Worm (Caenorhabditis elegans) whole organism, early embryonic: ENCODE data around the gene C08E8.3.
"Not testable (repeated sequence)": the region's sequence is repeated elsewhere in the genome, so short reads cannot be mapped to it uniquely, and the experiment has no call there.

ENCODE experiments used
- B0310.2 ChIP-seq: sonication (generic microtip); optimal IDR thresholded peaks from 2 replicates; lab custom pipeline; 2016; ENCODE audit warnings: mild to moderate bottlenecking, missing genetic modification characterization, missing compliant biosample characterization
- F13C5.2 ChIP-seq: sonication (generic microtip); optimal IDR thresholded peaks from 2 replicates; lab custom pipeline; 2017; ENCODE audit warnings: mild to moderate bottlenecking, missing genetic modification characterization, inconsistent platforms, missing compliant biosample characterization
- aly-1 ChIP-seq: sonication (generic microtip); optimal IDR thresholded peaks from 2 replicates; lab custom pipeline; 2016; ENCODE audit warnings: missing genetic modification characterization, missing compliant biosample characterization
- ama-1 ChIP-seq: fragments of 150-350 bp; optimal IDR thresholded peaks from 2 replicates; lab custom pipeline; 2014
- ceh-13 ChIP-seq: fragments of 200-800 bp; sonication (Bioruptor generic); optimal IDR thresholded peaks from 2 replicates; lab custom pipeline; 2018; ENCODE audit warnings: mild to moderate bottlenecking, missing genetic modification characterization, missing compliant biosample characterization
- ceh-36 ChIP-seq: sonication (generic microtip); optimal IDR thresholded peaks from 2 replicates; lab custom pipeline; 2016; ENCODE audit warnings: missing genetic modification characterization, inconsistent platforms, missing compliant biosample characterization
- ets-7 ChIP-seq: sonication (generic microtip); optimal IDR thresholded peaks from 2 replicates; lab custom pipeline; 2016; ENCODE audit warnings: missing genotype, missing genetic modification characterization, missing compliant biosample characterization
- flt-1 ChIP-seq: fragments of 200-800 bp; sonication (Bioruptor generic); IDR thresholded peaks from 2 replicates; pipeline ENCODE4 v1.3.6; 2022; ENCODE audit warnings: missing genetic modification characterization, missing compliant biosample characterization
- hmbx-1 ChIP-seq: sonication (generic microtip); optimal IDR thresholded peaks from 2 replicates; lab custom pipeline; 2016; ENCODE audit warnings: mild to moderate bottlenecking, missing genetic modification characterization, missing compliant biosample characterization
- hmg-4 ChIP-seq: fragments of 200-800 bp; sonication (Bioruptor generic); optimal IDR thresholded peaks from 2 replicates; lab custom pipeline; 2018; ENCODE audit warnings: mild to moderate bottlenecking, missing genetic modification characterization, missing compliant biosample characterization
- hnd-1 ChIP-seq: sonication (generic microtip); optimal IDR thresholded peaks from 2 replicates; lab custom pipeline; 2016; ENCODE audit warnings: missing genetic modification characterization, missing compliant biosample characterization
- pes-1 ChIP-seq: fragments of 200-800 bp; sonication (Bioruptor generic); IDR thresholded peaks from 2 replicates; pipeline ENCODE4 v1.3.6; 2022; ENCODE audit warnings: missing genetic modification reagents, missing genetic modification characterization, missing compliant biosample characterization
- scrt-1 ChIP-seq: fragments of 200-800 bp; sonication (Bioruptor generic); IDR thresholded peaks from 2 replicates; pipeline ENCODE4 v1.3.6; 2022; ENCODE audit warnings: missing genetic modification characterization, missing compliant biosample characterization
- sea-1 ChIP-seq: fragments of 200-800 bp; sonication (Bioruptor generic); conservative IDR thresholded peaks from 2 replicates; pipeline ENCODE4 v1.3.6; 2022; ENCODE audit warnings: missing genetic modification characterization, missing compliant biosample characterization
- tbx-11 ChIP-seq: fragments of 200-800 bp; sonication (Bioruptor generic); IDR thresholded peaks from 2 replicates; pipeline ENCODE4 v1.3.6; 2022; ENCODE audit warnings: missing genetic modification characterization, missing compliant biosample characterization
- tbx-37 ChIP-seq: fragments of 200-800 bp; sonication (Bioruptor generic); conservative IDR thresholded peaks from 2 replicates; pipeline ENCODE4 v1.3.6; 2022; ENCODE audit warnings: missing genetic modification reagents, missing genetic modification characterization, missing compliant biosample characterization
- tra-4 ChIP-seq: sonication (generic microtip); optimal IDR thresholded peaks from 2 replicates; lab custom pipeline; 2017; ENCODE audit warnings: missing genetic modification characterization, missing compliant biosample characterization

Gene C08E8.3

DNA sequence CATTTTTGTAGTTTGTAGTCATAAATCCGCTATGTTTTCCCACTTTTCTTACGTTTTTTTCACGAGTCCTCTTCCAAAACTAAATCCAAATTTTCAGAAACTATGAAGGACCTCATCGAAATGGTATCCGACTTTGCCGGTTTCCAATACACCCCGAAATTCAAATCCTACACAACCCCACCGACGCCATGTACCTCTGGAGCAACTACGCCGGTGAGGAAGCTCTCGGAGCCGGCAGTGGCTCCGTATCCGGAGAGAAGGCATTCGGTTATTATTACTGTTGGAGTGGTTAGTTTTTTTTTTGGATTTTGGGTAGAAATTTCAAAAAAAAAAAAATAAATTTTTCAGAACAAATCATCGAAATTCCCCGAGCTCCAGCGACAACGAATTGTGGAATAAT is at the start of gene C08E8.3:
C08E8.3 (plus strand) TSS at position 84 of the 400 bp plus-strand sequence.
- TF ChIP-seq tbx-37 (GFP tag; lab: Robert Waterston, UW) (no peak), B0310.2 (tag; lab: Kevin White, UChicago) (no peak), hmg-4 (GFP tag; lab: Kevin White, UChicago) (no peak), scrt-1 (GFP tag; lab: Robert Waterston, UW) (no peak), tbx-11 (no peak), F13C5.2 (no peak), hnd-1 (tag; lab: Kevin White, UChicago) (no peak), sea-1 (no peak), ama-1 (lab: Kevin White, UChicago) (no peak)

ce11 chrV:18302414-18302813 is 47.5 kb upstream of the C08E8.3 start, which contains the start of gene Y51A2A.6:
Gene Y51A2A.6 (plus strand): TSS chrV:18302714.
- TF ChIP-seq aly-1; ets-7; tra-4 (tag; lab: Kevin White, UChicago): not testable (repeated sequence)

ce11 chrV:18318312-18318711 is 31.6 kb upstream of the C08E8.3 start, which contains the start of gene fbxb-119:
Gene fbxb-119 (plus strand): TSS chrV:18318612.
- TF ChIP-seq tbx-11 (no peak), ets-7 (no peak), tbx-37 (GFP tag; lab: Robert Waterston, UW) (no peak), ceh-36 (tag; lab: Kevin White, UChicago) (no peak), F13C5.2 (no peak), flt-1 (GFP tag; lab: Robert Waterston, UW) (no peak), aly-1 (no peak), hmg-4 (GFP tag; lab: Kevin White, UChicago) (no peak), tra-4 (tag; lab: Kevin White, UChicago) (no peak), pes-1 (GFP tag; lab: Robert Waterston, UW) (no peak), ceh-13 (GFP tag; lab: Kevin White, UChicago) (no peak), scrt-1 (GFP tag; lab: Robert Waterston, UW) (no peak), sea-1 (no peak), B0310.2 (tag; lab: Kevin White, UChicago) (no peak), hnd-1 (tag; lab: Kevin White, UChicago) (no peak), hmbx-1 (no peak), ama-1 (lab: Kevin White, UChicago) (no peak)

DNA sequence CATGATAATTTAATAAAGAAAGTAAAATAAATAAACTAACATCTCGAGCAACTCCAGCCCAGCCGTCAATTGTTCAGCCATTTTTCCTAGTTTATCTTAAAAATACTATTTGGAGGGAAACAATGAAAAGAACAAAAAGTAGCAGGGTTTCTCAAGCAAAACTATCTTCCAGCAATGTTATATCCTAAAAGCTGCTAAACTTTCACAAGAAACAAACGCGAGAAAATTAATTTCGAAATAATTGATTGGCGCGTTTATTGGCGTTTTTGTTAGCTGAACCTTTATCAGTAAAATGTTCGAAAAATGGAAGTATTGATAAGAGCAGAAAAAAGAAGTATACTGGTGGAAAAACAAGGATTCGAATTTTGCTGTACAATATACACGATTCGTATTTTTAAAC is 26.7 kb upstream of the C08E8.3 start, which contains the start of gene B0462.5:
B0462.5 (minus strand) TSS at position 101 of the 400 bp plus-strand sequence.
- no peak for TF ChIP-seq flt-1 (GFP tag; lab: Robert Waterston, UW)
- TF ChIP-seq tbx-11: no peak
- no peak for TF ChIP-seq ama-1 (lab: Kevin White, UChicago)
- no peak for TF ChIP-seq tra-4 (tag; lab: Kevin White, UChicago)
- TF ChIP-seq aly-1: no peak
- no peak for TF ChIP-seq hnd-1 (tag; lab: Kevin White, UChicago)
- no peak for TF ChIP-seq ceh-36 (tag; lab: Kevin White, UChicago)
- TF ChIP-seq scrt-1 (GFP tag; lab: Robert Waterston, UW): no peak
- no peak for TF ChIP-seq tbx-37 (GFP tag; lab: Robert Waterston, UW)
- TF ChIP-seq F13C5.2: no peak
- TF ChIP-seq sea-1: no peak

DNA sequence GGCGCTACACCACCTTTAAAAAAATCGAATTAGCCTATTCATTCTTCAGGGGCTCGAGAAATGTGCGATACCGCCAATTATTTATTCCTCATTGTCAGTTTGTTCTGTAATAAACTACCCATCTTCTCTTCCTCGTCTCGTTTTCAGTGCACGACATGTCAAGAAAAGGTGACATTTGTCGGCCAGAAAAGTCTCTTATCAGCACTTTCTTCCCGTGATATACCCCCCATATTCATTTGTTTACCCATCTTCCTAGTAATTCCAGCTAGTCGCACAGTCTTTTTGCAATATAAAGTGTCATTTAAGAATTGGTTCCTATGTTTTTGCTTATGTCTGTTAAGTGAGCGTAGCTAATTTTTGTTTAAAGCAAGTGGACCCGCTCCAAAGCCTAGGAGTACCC is 25.4 kb upstream of the C08E8.3 start:
- TF ChIP-seq ceh-36 (tag; lab: Kevin White, UChicago) (no peak), aly-1 (no peak), scrt-1 (GFP tag; lab: Robert Waterston, UW) (no peak), pes-1 (GFP tag; lab: Robert Waterston, UW) (no peak), tra-4 (tag; lab: Kevin White, UChicago) (no peak), F13C5.2 (no peak), hnd-1 (tag; lab: Kevin White, UChicago) (no peak), hmg-4 (GFP tag; lab: Kevin White, UChicago) (no peak), tbx-37 (GFP tag; lab: Robert Waterston, UW) (no peak), ama-1 (lab: Kevin White, UChicago) (no peak), tbx-11 (no peak), B0310.2 (tag; lab: Kevin White, UChicago) (no peak), hmbx-1 (no peak), flt-1 (GFP tag; lab: Robert Waterston, UW) (no peak), sea-1 (no peak), ets-7 (no peak)

DNA sequence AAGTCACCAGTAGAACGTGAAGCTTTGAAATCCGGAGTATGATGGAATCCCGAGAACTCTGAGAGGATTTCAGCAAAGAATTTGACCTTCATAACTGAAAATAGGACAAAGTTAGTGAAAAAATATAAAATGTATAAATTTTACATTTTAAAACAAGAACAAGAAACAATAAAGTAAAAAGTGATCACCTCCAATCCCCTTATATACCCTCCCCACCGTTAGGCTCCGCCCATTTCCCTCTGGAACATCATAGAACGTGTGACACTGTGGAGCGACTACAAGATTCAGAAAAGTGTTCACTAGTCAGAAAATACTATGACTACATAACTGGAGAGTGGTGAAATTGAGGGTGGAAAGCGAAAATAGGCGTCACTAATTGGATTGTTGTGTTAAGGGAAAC is 18.8 kb upstream of the C08E8.3 start, which contains the start of gene B0462.4:
B0462.4 (minus strand) TSS at position 101 of the 400 bp plus-strand sequence.
- TF ChIP-seq flt-1 (GFP tag; lab: Robert Waterston, UW): no peak
- no peak for TF ChIP-seq pes-1 (GFP tag; lab: Robert Waterston, UW)
- TF ChIP-seq tbx-37 (GFP tag; lab: Robert Waterston, UW): no peak

ce11 chrV:18337643-18338042 is 12.3 kb upstream of the C08E8.3 start:
- TF ChIP-seq hmbx-1: no peak

- TF ChIP-seq pes-1 (GFP tag; lab: Robert Waterston, UW): no peak
- TF ChIP-seq B0310.2 (tag; lab: Kevin White, UChicago): no peak
- no peak for TF ChIP-seq hmbx-1
Measured at ce11 chrV:18339807-18340206, 10.1 kb upstream of the C08E8.3 start, which contains the start of gene C08E8.10. Gene C08E8.10 (minus strand): TSS chrV:18339907.

- TF ChIP-seq ceh-13 (GFP tag; lab: Kevin White, UChicago): no peak
- TF ChIP-seq ama-1 (lab: Kevin White, UChicago): no peak
- no peak for TF ChIP-seq B0310.2 (tag; lab: Kevin White, UChicago)
- TF ChIP-seq hmg-4 (GFP tag; lab: Kevin White, UChicago): no peak
- no peak for TF ChIP-seq ceh-36 (tag; lab: Kevin White, UChicago)
- TF ChIP-seq flt-1 (GFP tag; lab: Robert Waterston, UW): no peak
- no peak for TF ChIP-seq pes-1 (GFP tag; lab: Robert Waterston, UW)
- no peak for TF ChIP-seq hnd-1 (tag; lab: Kevin White, UChicago)
- no peak for TF ChIP-seq scrt-1 (GFP tag; lab: Robert Waterston, UW)
- no peak for TF ChIP-seq sea-1
- TF ChIP-seq aly-1: no peak
- TF ChIP-seq tbx-11: no peak
- no peak for TF ChIP-seq tbx-37 (GFP tag; lab: Robert Waterston, UW)
- no peak for TF ChIP-seq F13C5.2
Measured at ce11 chrV:18344194-18344593, 5.7 kb upstream of the C08E8.3 start.
